Worm (Caenorhabditis elegans): Measurements from ENCODE around the gene tdo-2.

Gene tdo-2

ce11 chrIII:5874263-5874662 is 45.5 kb downstream of the tdo-2 start (continued):
- peak in 1 of 2 experiments; percentile 58 for TF ChIP-seq let-607 (tag; optimal IDR thresholded peaks at IDR 0.05)
- TF ChIP-seq lag-1 (GFP tag; IDR thresholded peaks at IDR 0.05): no peak
- TF ChIP-seq hrde-1 (tag; optimal IDR thresholded peaks at IDR 0.05; ENCODE audit: borderline replicate concordance): peak; percentile 68
- TF ChIP-seq mxl-1 (tag; optimal IDR thresholded peaks at IDR 0.05): no peak
- peak; percentile 60 for TF ChIP-seq repo-1 (tag; optimal IDR thresholded peaks at IDR 0.05)
- TF ChIP-seq nhr-80 (tag; optimal IDR thresholded peaks at IDR 0.05): peak; percentile 67
- no peak for TF ChIP-seq attf-6 (GFP tag; IDR thresholded peaks at IDR 0.05)
- peak; percentile 19 for TF ChIP-seq lin-54 (GFP tag; optimal IDR thresholded peaks at IDR 0.05)
- TF ChIP-seq Y56A3A.18 (GFP tag; IDR thresholded peaks at IDR 0.05): no peak
- no peak for TF ChIP-seq D2030.7 (GFP tag; IDR thresholded peaks at IDR 0.05)
- TF ChIP-seq madf-10 (tag; optimal IDR thresholded peaks at IDR 0.05): peak; percentile 38
- TF ChIP-seq F52B5.7 (tag; optimal IDR thresholded peaks at IDR 0.05): no peak
- peak; percentile 69; the same call in 1 of the 2 replicates for TF ChIP-seq madf-3 (GFP tag; IDR thresholded peaks at IDR 0.05)

DNA sequence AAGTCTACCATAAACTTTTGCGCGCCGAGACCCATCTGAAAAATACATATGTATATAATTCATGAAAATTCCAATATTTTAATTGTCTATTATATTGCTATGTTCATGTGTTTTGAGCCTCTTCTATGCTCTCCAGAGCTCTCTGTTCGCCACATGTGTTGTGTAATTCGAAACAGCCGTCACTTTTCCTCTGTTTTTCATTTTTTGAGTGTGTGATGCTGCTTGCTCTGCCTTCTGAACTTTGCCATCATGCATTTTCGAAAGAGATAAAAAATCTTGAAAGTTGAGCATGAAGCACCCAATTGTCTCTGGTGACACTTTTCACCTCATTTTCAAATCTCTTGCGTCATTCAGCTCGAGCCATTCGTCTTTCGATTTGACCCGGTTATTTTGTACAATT is 47.5 kb downstream of the tdo-2 start:
- TF ChIP-seq snpc-4 (GFP tag; optimal IDR thresholded peaks at IDR 0.05) (no peak), snpc-4 (tag; optimal IDR thresholded peaks at IDR 0.05) (no peak), lin-26 (GFP tag; IDR thresholded peaks at IDR 0.05) (no peak), repo-1 (tag; optimal IDR thresholded peaks at IDR 0.05) (no peak), hsf-1 (GFP tag; IDR thresholded peaks at IDR 0.05) (no peak), lsy-27 (tag; optimal IDR thresholded peaks at IDR 0.05; ENCODE audit: borderline replicate concordance, insufficient read depth) (no peak), K11D2.4 (GFP tag; IDR thresholded peaks at IDR 0.05) (no peak), B0261.1 (tag; optimal IDR thresholded peaks at IDR 0.05) (no peak)

ce11 chrIII:5871760-5872159 is 48.0 kb downstream of the tdo-2 start, which contains the start of the genes F01F1.11 and F01F1.3:
F01F1.11 (minus strand) TSS chrIII:5871877.
F01F1.3 (plus strand) TSS chrIII:5871938.
- TF ChIP-seq nhr-80 (tag; optimal IDR thresholded peaks at IDR 0.05) (no peak), nhr-90 (tag; optimal IDR thresholded peaks at IDR 0.05) (no peak), ztf-28 (GFP tag; IDR thresholded peaks at IDR 0.05) (peak; percentile 72; the same call in 1 of the 2 replicates), ceh-100 (GFP tag; IDR thresholded peaks at IDR 0.05) (peak; percentile 36; the same call in 1 of the 2 replicates), ZK185.1 (tag; optimal IDR thresholded peaks at IDR 0.05; ENCODE audit: poor library complexity, severe bottlenecking) (peak; percentile 78), ama-1 (optimal IDR thresholded peaks at IDR 0.05) (no peak), ama-1 (GFP tag; optimal IDR thresholded peaks at IDR 0.05) (no peak), hsf-1 (GFP tag; IDR thresholded peaks at IDR 0.05) (no peak), pha-4 (tag; optimal IDR thresholded peaks at IDR 0.05) (no peak), F57C9.4 (tag; optimal IDR thresholded peaks at IDR 0.05) (no peak), B0261.1 (tag; optimal IDR thresholded peaks at IDR 0.05) (no peak), unc-130 (GFP tag; optimal IDR thresholded peaks at IDR 0.05) (peak; percentile 91), attf-5 (GFP tag; optimal IDR thresholded peaks at IDR 0.05) (peak; percentile 5), ekl-4 (GFP tag; IDR thresholded peaks at IDR 0.05) (peak; percentile 45; the same call in 1 of the 2 replicates), ztf-18 (tag; optimal IDR thresholded peaks at IDR 0.05) (peak; percentile 10), F55B11.4 (tag; optimal IDR thresholded peaks at IDR 0.05; ENCODE audit: borderline replicate concordance, insufficient read depth) (no peak), bed-1 (GFP tag; IDR thresholded peaks at IDR 0.05) (no peak), nfya-1 (tag; optimal IDR thresholded peaks at IDR 0.05; ENCODE audit: borderline replicate concordance, insufficient read depth) (no peak), rpc-1 (optimal IDR thresholded peaks at IDR 0.05) (no peak), rpc-1 (tag; optimal IDR thresholded peaks at IDR 0.05) (no peak), hrde-1 (tag; optimal IDR thresholded peaks at IDR 0.05; ENCODE audit: borderline replicate concordance) (no peak), madf-3 (GFP tag; IDR thresholded peaks at IDR 0.05) (no peak), nfyb-1 (GFP tag; IDR thresholded peaks at IDR 0.05) (peak; percentile 64; the same call in 1 of the 2 replicates), C06A6.2 (GFP tag; conservative IDR thresholded peaks at IDR 0.05) (no peak), lsl-1 (GFP tag; optimal IDR thresholded peaks at IDR 0.05) (peak; percentile 61), somi-1 (GFP tag; optimal IDR thresholded peaks at IDR 0.05) (no peak), T07F8.4 (tag; optimal IDR thresholded peaks at IDR 0.05) (no peak), egl-44 (GFP tag; IDR thresholded peaks at IDR 0.05) (no peak), sea-2 (GFP tag; IDR thresholded peaks at IDR 0.05) (no peak), rec-8 (tag; optimal IDR thresholded peaks at IDR 0.05) (peak; percentile 23 to 31), hlh-12 (tag; optimal IDR thresholded peaks at IDR 0.05) (no peak)
